Worm (Caenorhabditis elegans): Measurements from ENCODE around the gene aagr-3.

Gene aagr-3

ce11 chrV:9724021-9724671 lies 5.2 kb downstream of the aagr-3 start, which contains the start of gene slcr-46.3:
Gene slcr-46.3 (minus strand): TSS chrV:9724106.
- TF ChIP-seq dao-5 (tag; optimal IDR thresholded peaks at IDR 0.05) (no peak), W03F9.2 (tag; optimal IDR thresholded peaks at IDR 0.05) (no peak), him-1 (tag; optimal IDR thresholded peaks at IDR 0.05) (no peak)

- no peak for TF ChIP-seq dao-5 (tag; optimal IDR thresholded peaks at IDR 0.05)
- TF ChIP-seq W03F9.2 (tag; optimal IDR thresholded peaks at IDR 0.05), result no peak
- no peak for TF ChIP-seq him-1 (tag; optimal IDR thresholded peaks at IDR 0.05)
Measured at ce11 chrV:9716397-9716796, 12.9 kb downstream of the aagr-3 start, which contains the start of gene str-188. Gene str-188 (plus strand): TSS chrV:9716697.

- TF ChIP-seq dao-5 (tag; optimal IDR thresholded peaks at IDR 0.05), result no peak
- TF ChIP-seq him-1 (tag; optimal IDR thresholded peaks at IDR 0.05), result no peak
- TF ChIP-seq W03F9.2 (tag; optimal IDR thresholded peaks at IDR 0.05), result no peak
Measured at ce11 chrV:9714909-9715308, 14.4 kb downstream of the aagr-3 start, which contains the start of gene F40F9.3. Gene F40F9.3 (plus strand): TSS chrV:9715209.

DNA sequence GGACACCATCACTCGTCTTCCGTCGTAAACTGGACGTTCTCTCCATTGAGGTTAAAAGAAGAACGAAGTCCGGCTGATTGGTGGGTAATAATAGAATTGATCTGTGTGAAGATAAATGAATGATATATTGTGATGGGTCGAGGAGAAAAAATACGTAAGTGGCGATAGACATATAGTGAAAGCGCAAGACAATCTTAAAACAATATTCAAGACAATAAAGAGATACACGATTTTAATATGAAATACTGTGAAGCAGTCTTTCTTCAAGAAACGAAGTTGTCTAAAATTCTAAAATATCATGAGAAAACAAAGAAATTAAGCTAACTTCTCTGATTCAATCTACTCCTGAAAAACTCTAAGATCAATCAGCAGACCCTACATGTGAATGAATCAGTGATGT lies 15.8 kb downstream of the aagr-3 start, which contains the start of gene F40F9.10:
F40F9.10 (minus strand) TSS at position 101 of the 400 bp plus-strand sequence.
- TF ChIP-seq him-1 (tag; optimal IDR thresholded peaks at IDR 0.05) (no peak), W03F9.2 (tag; optimal IDR thresholded peaks at IDR 0.05) (no peak), dao-5 (tag; optimal IDR thresholded peaks at IDR 0.05) (no peak)

DNA sequence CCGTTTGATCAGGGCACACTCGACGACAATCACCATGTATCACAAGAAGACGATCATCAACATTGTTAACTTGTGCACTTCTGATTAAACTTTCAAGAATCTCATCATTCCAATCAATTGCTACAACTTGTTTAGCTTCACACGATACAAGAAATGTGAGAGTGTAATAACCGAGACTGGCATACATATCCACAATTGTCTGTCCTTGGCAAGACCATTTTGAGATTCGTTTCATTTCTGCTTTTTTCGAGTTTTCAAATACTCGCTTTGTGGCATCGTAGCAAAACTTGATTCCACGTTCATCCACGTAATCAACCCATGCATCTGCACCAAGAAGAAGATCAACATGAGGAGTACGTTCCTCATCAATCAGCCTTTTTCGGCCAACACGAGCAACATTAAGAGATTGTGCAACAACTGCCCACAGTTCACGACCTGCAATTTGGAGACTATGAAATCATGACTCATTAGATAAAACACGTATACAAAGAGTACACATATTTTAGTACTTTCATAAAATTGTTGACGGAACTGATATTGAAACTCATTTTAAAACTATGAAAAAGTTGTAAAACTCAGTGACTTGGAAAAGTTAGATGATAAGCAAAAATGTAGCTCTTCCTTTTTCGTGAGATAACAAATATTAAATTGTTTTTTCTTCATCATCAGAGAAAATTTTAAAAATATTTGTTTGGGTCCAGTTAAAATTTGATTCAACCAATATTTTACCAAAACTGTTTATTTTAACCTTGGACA lies 16.7 kb downstream of the aagr-3 start:
- TF ChIP-seq W03F9.2 (tag; optimal IDR thresholded peaks at IDR 0.05) (no peak), him-1 (tag; optimal IDR thresholded peaks at IDR 0.05) (no peak), dao-5 (tag; optimal IDR thresholded peaks at IDR 0.05) (no peak)

ce11 chrV:9711174-9711573 lies 18.1 kb downstream of the aagr-3 start:
- no peak for TF ChIP-seq W03F9.2 (tag; optimal IDR thresholded peaks at IDR 0.05)
- TF ChIP-seq dao-5 (tag; optimal IDR thresholded peaks at IDR 0.05), result no peak
- no peak for TF ChIP-seq him-1 (tag; optimal IDR thresholded peaks at IDR 0.05)

DNA sequence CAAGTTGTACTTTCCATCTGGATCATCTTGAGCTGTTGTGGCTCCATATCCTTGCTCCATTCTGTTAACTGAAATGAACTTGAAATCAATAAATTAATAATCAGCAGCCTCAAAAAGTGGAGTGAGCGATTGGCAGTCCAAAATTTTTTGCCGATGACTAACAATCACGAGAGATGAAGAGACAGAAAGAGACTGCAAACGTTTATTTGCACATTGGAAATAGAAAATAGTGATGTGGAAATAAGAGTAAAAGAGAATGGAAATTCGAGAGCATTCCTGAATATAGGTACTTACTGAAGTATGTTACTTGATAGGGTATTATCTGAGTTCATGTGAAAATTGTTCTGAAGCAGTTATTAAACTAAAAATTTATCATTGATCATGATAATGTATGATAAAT lies 19.6 kb downstream of the aagr-3 start, which contains the start of gene tag-120:
tag-120 (minus strand) TSS at position 68 of the 400 bp plus-strand sequence.
- TF ChIP-seq him-1 (tag; optimal IDR thresholded peaks at IDR 0.05), result no peak
- no peak for TF ChIP-seq W03F9.2 (tag; optimal IDR thresholded peaks at IDR 0.05)
- TF ChIP-seq dao-5 (tag; optimal IDR thresholded peaks at IDR 0.05), result no peak

DNA sequence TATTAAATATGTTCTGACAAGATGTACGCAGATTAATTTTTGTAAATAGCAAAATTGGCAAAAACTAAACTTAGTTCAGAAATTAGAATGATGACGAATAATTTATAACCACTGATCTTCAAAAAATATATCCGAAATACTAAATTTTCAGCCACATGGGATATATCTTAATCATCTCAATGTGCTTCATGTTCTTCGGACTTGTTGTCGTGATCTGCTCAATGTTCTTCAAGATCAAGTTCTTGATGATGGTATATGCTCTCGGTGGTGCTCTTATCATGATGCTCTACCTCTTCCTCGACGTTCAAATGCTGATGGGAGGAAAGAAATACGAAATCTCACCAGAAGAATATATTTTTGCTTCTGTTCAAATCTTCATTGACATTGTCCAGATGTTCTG lies 22.7 kb downstream of the aagr-3 start:
- TF ChIP-seq him-1 (tag; optimal IDR thresholded peaks at IDR 0.05), result no peak
- TF ChIP-seq W03F9.2 (tag; optimal IDR thresholded peaks at IDR 0.05), result no peak
- TF ChIP-seq dao-5 (tag; optimal IDR thresholded peaks at IDR 0.05), result no peak

- TF ChIP-seq him-1 (tag; optimal IDR thresholded peaks at IDR 0.05), result no peak
- TF ChIP-seq W03F9.2 (tag; optimal IDR thresholded peaks at IDR 0.05), result no peak
- no peak for TF ChIP-seq dao-5 (tag; optimal IDR thresholded peaks at IDR 0.05)
Measured at ce11 chrV:9704399-9704798, 24.9 kb downstream of the aagr-3 start.

ce11 chrV:9703549-9703948 lies 25.8 kb downstream of the aagr-3 start:
- TF ChIP-seq dao-5 (tag; optimal IDR thresholded peaks at IDR 0.05) (no peak), W03F9.2 (tag; optimal IDR thresholded peaks at IDR 0.05) (no peak), him-1 (tag; optimal IDR thresholded peaks at IDR 0.05) (no peak)

ce11 chrV:9702755-9703154 lies 26.6 kb downstream of the aagr-3 start, which contains the start of gene xbx-6:
Gene xbx-6 (plus strand): TSS chrV:9703055.
- TF ChIP-seq W03F9.2 (tag; optimal IDR thresholded peaks at IDR 0.05) (no peak), dao-5 (tag; optimal IDR thresholded peaks at IDR 0.05) (no peak), him-1 (tag; optimal IDR thresholded peaks at IDR 0.05) (no peak)

ce11 chrV:9701861-9702260 lies 27.5 kb downstream of the aagr-3 start:
- TF ChIP-seq him-1 (tag; optimal IDR thresholded peaks at IDR 0.05) (no peak), W03F9.2 (tag; optimal IDR thresholded peaks at IDR 0.05) (no peak)

ce11 chrV:9699216-9699615 lies 30.1 kb downstream of the aagr-3 start:
- TF ChIP-seq dao-5 (tag; optimal IDR thresholded peaks at IDR 0.05), result no peak
- no peak for TF ChIP-seq him-1 (tag; optimal IDR thresholded peaks at IDR 0.05)

DNA sequence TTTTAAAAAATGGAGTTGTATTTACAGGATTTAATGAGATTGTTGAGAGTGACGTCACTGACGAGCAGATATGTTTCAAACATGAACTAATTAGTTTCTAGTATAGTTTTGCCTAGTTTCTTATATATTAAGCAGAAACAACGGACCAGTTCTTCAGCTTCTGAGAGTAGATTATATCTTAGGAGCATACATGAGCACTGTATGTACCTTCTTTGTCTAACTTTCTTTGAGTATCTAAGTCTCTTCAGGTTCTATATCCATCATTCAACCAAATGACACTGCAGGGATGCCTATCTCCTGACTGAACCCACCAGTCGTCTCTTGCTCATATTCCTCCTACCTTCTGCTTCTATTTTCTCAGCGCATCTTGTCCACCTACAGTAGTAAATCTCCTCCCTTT lies 32.6 kb downstream of the aagr-3 start, which contains the start of gene her-1:
her-1 (plus strand) TSS at position 301 of the 400 bp plus-strand sequence.
- TF ChIP-seq dao-5 (tag; optimal IDR thresholded peaks at IDR 0.05) (no peak), W03F9.2 (tag; optimal IDR thresholded peaks at IDR 0.05) (no peak), him-1 (tag; optimal IDR thresholded peaks at IDR 0.05) (no peak)

Data from whole organism, L4/young adult.